Fruit fly (Drosophila melanogaster): ENCODE results near the gene Tektin-A.

Tektin-A gene

DNA sequence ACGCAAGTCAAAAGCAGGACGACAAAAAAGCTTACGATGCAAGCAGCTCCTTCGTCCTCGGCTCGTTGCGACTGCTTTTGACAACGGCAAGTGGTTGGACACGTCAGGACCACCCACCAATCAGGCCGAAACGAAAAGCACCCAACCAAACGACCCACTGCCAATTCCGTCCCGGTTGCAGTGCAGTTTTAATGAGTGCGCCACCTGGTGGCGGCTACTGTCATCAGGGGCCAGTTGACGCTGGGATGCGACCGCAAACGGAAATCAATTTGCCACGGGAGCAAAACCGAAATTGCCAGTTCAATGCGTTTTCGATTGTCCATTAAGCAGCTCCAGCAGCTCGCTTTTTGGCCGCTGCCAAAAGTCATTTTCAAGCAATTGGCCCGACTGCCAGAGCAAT, 49.8 kb downstream of the Tektin-A start:
- no peak for TF ChIP-seq EcR (GFP tag; optimal IDR thresholded peaks at IDR 0.05)
- TF ChIP-seq pan (optimal IDR thresholded peaks at IDR 0.05), result no peak
- no peak for TF ChIP-seq CG8478 (optimal IDR thresholded peaks at IDR 0.05)
- TF ChIP-seq usp (GFP tag; optimal IDR thresholded peaks at IDR 0.05), result no peak
